Worm (Caenorhabditis elegans) whole organism, L4 larva: ENCODE results near the gene C54D10.3.

Experiments
- D1046.2 ChIP-seq: fragments of 200-800 bp; sonication (Bioruptor generic); IDR thresholded peaks from 2 replicates; pipeline ENCODE4 v1.3.6; 2022; ENCODE audit warnings: missing genetic modification characterization, missing compliant biosample characterization
- F49E8.2 ChIP-seq: sonication (generic microtip); optimal IDR thresholded peaks from 2 replicates; lab custom pipeline; 2016; ENCODE audit warnings: missing compliant biosample characterization, mild to moderate bottlenecking, missing genetic modification characterization, borderline replicate concordance
- R02D3.7 ChIP-seq: fragments of 150-350 bp; sonication (generic microtip); optimal IDR thresholded peaks from 3 replicates; lab custom pipeline; 2014; ENCODE audit warnings: missing biosample characterization, missing genetic modification characterization
- T20F7.1 ChIP-seq: fragments of 200-800 bp; sonication (Bioruptor generic); optimal IDR thresholded peaks from 2 replicates; lab custom pipeline; 2018; ENCODE audit warnings: mild to moderate bottlenecking, missing genetic modification characterization, missing compliant biosample characterization
- Y105C5A.15 ChIP-seq: fragments of 200-800 bp; sonication (Bioruptor generic); IDR thresholded peaks from 2 replicates; pipeline ENCODE4 v1.3.6; 2022; ENCODE audit warnings: missing genetic modification characterization, missing compliant biosample characterization
- Y75B8A.6 ChIP-seq: fragments of 200-800 bp; sonication (Bioruptor generic); IDR thresholded peaks from 2 replicates; pipeline ENCODE4 v1.3.6; 2022; ENCODE audit warnings: missing genetic modification reagents, missing genetic modification characterization, missing compliant biosample characterization
- ZK546.5 ChIP-seq, 2 experiments: sonication (generic microtip); optimal IDR thresholded peaks; 2 replicates each; lab custom pipeline; 2017; ENCODE audit warnings: missing biosample characterization in 2 of 2, missing genetic modification characterization in 2 of 2
- aha-1 ChIP-seq: fragments of 150-350 bp; peaks from one replicate; lab custom pipeline; 2014; ENCODE audit warnings: missing biosample characterization, missing genetic modification characterization
- attf-4 ChIP-seq: sonication (generic microtip); optimal IDR thresholded peaks from 3 replicates; lab custom pipeline; 2017; ENCODE audit warnings: missing biosample characterization, missing genetic modification characterization
- ceh-20 ChIP-seq: fragments of 200-800 bp; sonication (Bioruptor generic); IDR thresholded peaks from 2 replicates; pipeline ENCODE4 v1.3.6; 2022; ENCODE audit warnings: missing genetic modification reagents, missing genetic modification characterization, missing compliant biosample characterization
- daf-12 ChIP-seq: fragments of 150-350 bp; optimal IDR thresholded peaks from 2 replicates; lab custom pipeline; 2014; ENCODE audit warnings: missing biosample characterization, missing genetic modification reagents, missing genetic modification characterization
- daf-19 ChIP-seq: fragments of 200-800 bp; sonication (Bioruptor generic); conservative IDR thresholded peaks from 2 replicates; pipeline ENCODE4 v1.3.6; 2022; ENCODE audit warnings: missing genetic modification characterization, missing compliant biosample characterization
- daf-8 ChIP-seq: fragments of 200-800 bp; sonication (Bioruptor generic); IDR thresholded peaks from 2 replicates; pipeline ENCODE4 v1.3.6; 2022; ENCODE audit warnings: missing genetic modification characterization, missing compliant biosample characterization
- dmd-6 ChIP-seq: fragments of 200-800 bp; sonication (Bioruptor generic); IDR thresholded peaks from 2 replicates; pipeline ENCODE4 v1.3.6; 2022; ENCODE audit warnings: missing genetic modification reagents, missing genetic modification characterization, missing compliant biosample characterization
- dmd-8 ChIP-seq: fragments of 200-800 bp; sonication (Bioruptor generic); IDR thresholded peaks from 2 replicates; pipeline ENCODE4 v1.3.6; 2022; ENCODE audit warnings: missing genetic modification characterization, missing compliant biosample characterization
- dmd-9 ChIP-seq: fragments of 200-800 bp; sonication (Bioruptor generic); IDR thresholded peaks from 2 replicates; pipeline ENCODE4 v1.3.6; 2022; ENCODE audit warnings: missing genetic modification reagents, missing genetic modification characterization, missing compliant biosample characterization
- dve-1 ChIP-seq: sonication (generic microtip); optimal IDR thresholded peaks from 2 replicates; lab custom pipeline; 2017; ENCODE audit warnings: antibody characterized with exemption, mild to moderate bottlenecking, missing genetic modification characterization, missing compliant biosample characterization; ENCODE audit not compliant: insufficient read depth
- fkh-10 ChIP-seq: fragments of 150-350 bp; optimal IDR thresholded peaks from 2 replicates; lab custom pipeline; 2014; ENCODE audit warnings: missing biosample characterization, missing genetic modification reagents, missing genetic modification characterization
- fos-1 ChIP-seq: fragments of 150-350 bp; optimal IDR thresholded peaks from 2 replicates; lab custom pipeline; 2014; ENCODE audit warnings: missing biosample characterization, missing genetic modification characterization
- gei-8 ChIP-seq: fragments of 200-800 bp; sonication (Bioruptor generic); optimal IDR thresholded peaks from 2 replicates; lab custom pipeline; 2018; ENCODE audit warnings: mild to moderate bottlenecking, missing genetic modification characterization, missing compliant biosample characterization
- hlh-11 ChIP-seq: fragments of 200-800 bp; sonication (Bioruptor generic); optimal IDR thresholded peaks from 2 replicates; lab custom pipeline; 2018; ENCODE audit warnings: mild to moderate bottlenecking, missing genetic modification characterization, missing compliant biosample characterization
- hlh-30 ChIP-seq: sonication (generic microtip); optimal IDR thresholded peaks from 2 replicates; lab custom pipeline; 2017; ENCODE audit warnings: antibody characterized with exemption, mild to moderate bottlenecking, missing genetic modification characterization, missing compliant biosample characterization; ENCODE audit not compliant: insufficient read depth
- lin-13 ChIP-seq: fragments of 150-350 bp; optimal IDR thresholded peaks from 2 replicates; lab custom pipeline; 2014; ENCODE audit warnings: missing biosample characterization, missing genetic modification reagents, missing genetic modification characterization
- lin-29 ChIP-seq: fragments of 200-800 bp; sonication (Bioruptor generic); IDR thresholded peaks from 2 replicates; pipeline ENCODE4 v1.3.6; 2022; ENCODE audit warnings: missing genetic modification reagents, missing genetic modification characterization, missing compliant biosample characterization
- lin-39 ChIP-seq: fragments of 150-350 bp; optimal IDR thresholded peaks from 2 replicates; lab custom pipeline; 2014; ENCODE audit warnings: missing biosample characterization, missing genetic modification reagents, missing genetic modification characterization
- lsy-2 ChIP-seq, 2 experiments: fragments of 150-350 bp in 1 of 2; sonication (generic microtip) in 1 of 2; optimal IDR thresholded peaks; 2 replicates each; lab custom pipeline; 2014 to 2017; ENCODE audit warnings: missing biosample characterization in 2 of 2, missing genetic modification characterization in 2 of 2
- madf-9 ChIP-seq: fragments of 200-800 bp; sonication (Bioruptor generic); conservative IDR thresholded peaks from 2 replicates; pipeline ENCODE4 v1.3.6; 2022; ENCODE audit warnings: missing genetic modification reagents, missing genetic modification characterization, missing compliant biosample characterization
- mdl-1 ChIP-seq, 2 experiments: fragments of 150-350 bp in 1 of 2; sonication (generic microtip) in 1 of 2; optimal IDR thresholded peaks; 2 replicates each; lab custom pipeline; 2014 to 2017; ENCODE audit warnings: missing biosample characterization in 2 of 2, missing genetic modification characterization in 2 of 2
- mxl-3 ChIP-seq: fragments of 200-800 bp; sonication (Bioruptor generic); optimal IDR thresholded peaks from 2 replicates; lab custom pipeline; 2018; ENCODE audit warnings: mild to moderate bottlenecking, missing genetic modification characterization, missing compliant biosample characterization
- nhr-102 ChIP-seq: sonication (generic microtip); optimal IDR thresholded peaks from 2 replicates; lab custom pipeline; 2016; ENCODE audit warnings: mild to moderate bottlenecking, missing genetic modification characterization, moderate library complexity, missing compliant biosample characterization
- nhr-25 ChIP-seq: sonication (generic microtip); optimal IDR thresholded peaks from 2 replicates; lab custom pipeline; 2017; ENCODE audit warnings: missing genetic modification characterization, mild to moderate bottlenecking, missing compliant biosample characterization, antibody characterized with exemption, moderate library complexity, borderline replicate concordance; ENCODE audit not compliant: insufficient read depth
- nhr-28 ChIP-seq: fragments of 150-350 bp; optimal IDR thresholded peaks from 2 replicates; lab custom pipeline; 2014; ENCODE audit warnings: missing biosample characterization, missing genetic modification characterization
- pha-4 ChIP-seq, 2 experiments: fragments of 150-350 bp in 1 of 2; fragments of 200-800 bp in 1 of 2; sonication (Bioruptor generic) in 1 of 2; IDR thresholded peaks in 1 of 2; optimal IDR thresholded peaks in 1 of 2; 2 replicates each; pipeline versions ENCODE4 v1.3.6 to Lab custom; 2014 to 2022; ENCODE audit warnings: missing genetic modification characterization in 2 of 2, missing genetic modification reagents in 2 of 2, missing biosample characterization in 1 of 2, missing compliant biosample characterization in 1 of 2
- pqm-1 ChIP-seq: sonication (generic microtip); optimal IDR thresholded peaks from 2 replicates; lab custom pipeline; 2017; ENCODE audit warnings: missing biosample characterization, missing genetic modification characterization
- sdz-12 ChIP-seq: fragments of 200-800 bp; sonication (Bioruptor generic); optimal IDR thresholded peaks from 2 replicates; lab custom pipeline; 2018; ENCODE audit warnings: mild to moderate bottlenecking, missing genetic modification characterization, missing compliant biosample characterization
- tra-1 ChIP-seq: fragments of 200-800 bp; sonication (Bioruptor generic); IDR thresholded peaks from 2 replicates; pipeline ENCODE4 v1.3.6; 2022; ENCODE audit warnings: missing genetic modification reagents, missing genetic modification characterization, missing compliant biosample characterization
- unc-39 ChIP-seq: sonication (generic microtip); optimal IDR thresholded peaks from 2 replicates; lab custom pipeline; 2017; ENCODE audit warnings: missing biosample characterization, missing genetic modification characterization
- unc-62 ChIP-seq, 3 experiments: fragments of 150-350 bp in 1 of 3; sonication (generic microtip); optimal IDR thresholded peaks in 2 of 3; peaks in 1 of 3; 1 replicate in 1 of 3; 2 replicates in 2 of 3; lab custom pipeline; 2014 to 2017; ENCODE audit warnings: missing biosample characterization in 3 of 3, missing genetic modification characterization in 3 of 3, missing genetic modification reagents in 3 of 3, missing genotype in 1 of 3
- vab-7 ChIP-seq: fragments of 200-800 bp; sonication (Bioruptor generic); IDR thresholded peaks from 2 replicates; pipeline ENCODE4 v1.3.6; 2022; ENCODE audit warnings: missing genetic modification reagents, missing genetic modification characterization, missing compliant biosample characterization
- zag-1 ChIP-seq: fragments of 150-350 bp; optimal IDR thresholded peaks from 2 replicates; lab custom pipeline; 2014; ENCODE audit warnings: missing biosample characterization, missing genetic modification characterization
- ztf-11 ChIP-seq: fragments of 150-350 bp; optimal IDR thresholded peaks from 2 replicates; lab custom pipeline; 2014; ENCODE audit warnings: missing biosample characterization, missing genetic modification characterization
- ztf-7 ChIP-seq: fragments of 150-350 bp; optimal IDR thresholded peaks from 2 replicates; lab custom pipeline; 2014; ENCODE audit warnings: missing biosample characterization, missing genetic modification characterization

C54D10.3 gene

DNA sequence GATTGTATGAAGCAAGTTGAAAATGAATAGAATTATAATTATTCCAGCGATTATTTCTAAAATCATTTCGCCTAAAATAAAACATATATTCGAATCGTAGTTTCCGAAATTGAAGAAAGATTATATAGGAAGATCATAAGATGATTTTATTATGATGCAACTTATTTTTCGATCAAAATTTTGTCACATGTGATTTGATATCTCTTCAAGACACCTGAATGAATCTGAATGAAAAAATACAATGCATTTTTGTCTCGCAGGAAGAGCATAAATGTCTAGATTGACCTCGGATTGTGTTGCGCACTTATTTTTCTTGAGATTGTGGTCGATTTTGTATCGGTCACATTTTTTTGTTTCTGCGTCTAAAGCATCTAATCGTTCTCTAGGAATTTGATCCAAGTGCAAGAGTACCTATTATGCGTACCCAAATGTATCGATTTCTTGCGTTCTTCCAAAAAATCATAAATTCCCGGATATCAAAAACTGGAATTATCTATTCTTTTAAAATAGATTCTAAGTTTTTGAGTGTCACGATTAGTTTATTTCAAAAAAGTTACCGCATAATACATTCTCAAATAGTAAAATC, 7.9 kb upstream of the C54D10.3 start, which contains the start of gene hrg-2 (continued):
- TF ChIP-seq ztf-11 (tag; lab: Kevin White, UChicago) (no peak), ztf-7 (tag; lab: Kevin White, UChicago) (peak; percentile 93), unc-39 (no peak)

DNA sequence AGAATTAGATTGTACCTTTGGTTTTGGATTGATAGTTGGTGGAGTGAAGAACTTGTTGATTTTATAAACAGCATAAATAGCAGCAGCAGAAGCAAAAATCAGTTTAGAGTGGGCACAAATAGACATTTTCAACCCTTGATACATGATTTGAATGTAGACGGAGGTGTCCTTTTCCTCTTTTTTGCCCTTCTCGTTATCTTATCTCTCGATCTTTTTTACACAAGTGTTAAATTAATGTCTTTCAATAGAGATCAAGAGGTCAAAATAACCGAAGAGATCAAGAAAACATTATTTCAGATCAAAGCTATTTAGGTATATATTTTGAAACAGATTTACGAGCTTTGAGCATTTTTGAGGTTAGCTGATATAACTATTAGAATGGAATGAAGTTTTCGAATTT, 6.5 kb upstream of the C54D10.3 start, which contains the start of gene cdr-7:
TSS of gene cdr-7 (minus strand) at position 205 of the 400 bp plus-strand sequence.
- TF ChIP-seq Y75B8A.6 (GFP tag; lab: Robert Waterston, UW) (no peak), nhr-28 (tag; lab: Kevin White, UChicago) (peak; percentile 13)

DNA sequence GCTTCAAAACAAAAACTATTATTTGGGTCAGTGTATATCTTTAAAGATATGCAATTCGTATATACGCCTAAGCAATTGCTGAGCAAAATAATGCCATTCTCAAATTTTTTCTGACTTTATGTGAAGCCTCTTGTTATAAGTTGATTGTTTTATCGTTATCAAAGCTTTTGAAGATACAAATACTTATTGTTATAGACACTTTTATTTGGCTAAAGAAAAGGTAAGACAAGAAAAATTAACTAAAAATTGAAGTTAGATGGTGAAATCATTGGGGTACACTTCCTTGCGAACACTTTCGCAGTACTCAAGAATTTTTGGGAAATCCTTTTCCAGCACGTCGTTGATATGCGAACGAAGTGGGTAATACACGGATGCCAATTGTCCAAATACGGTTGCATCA, 6.1 kb upstream of the C54D10.3 start:
- TF ChIP-seq pha-4 (GFP tag; IDR thresholded peaks at IDR 0.05; lab: Robert Waterston, UW) = no peak
- no peak for TF ChIP-seq pha-4 (tag; optimal IDR thresholded peaks at IDR 0.05; lab: Kevin White, UChicago)
- no peak for TF ChIP-seq zag-1 (tag; lab: Kevin White, UChicago)
- no peak for TF ChIP-seq R02D3.7
- no peak for TF ChIP-seq F49E8.2 (tag; lab: Kevin White, UChicago)
- TF ChIP-seq nhr-25 (tag; lab: Kevin White, UChicago) = no peak
- peak in 1 of 2 experiments; percentile 80 for TF ChIP-seq unc-62 (GFP tag; optimal IDR thresholded peaks at IDR 0.05 in 1 of 2; lab: Kevin White, UChicago)
- TF ChIP-seq unc-62 (tag; optimal IDR thresholded peaks at IDR 0.05; lab: Kevin White, UChicago) = no peak
- no peak for TF ChIP-seq dmd-9 (GFP tag; lab: Robert Waterston, UW)
- no peak for TF ChIP-seq dmd-8 (GFP tag; lab: Robert Waterston, UW)

DNA sequence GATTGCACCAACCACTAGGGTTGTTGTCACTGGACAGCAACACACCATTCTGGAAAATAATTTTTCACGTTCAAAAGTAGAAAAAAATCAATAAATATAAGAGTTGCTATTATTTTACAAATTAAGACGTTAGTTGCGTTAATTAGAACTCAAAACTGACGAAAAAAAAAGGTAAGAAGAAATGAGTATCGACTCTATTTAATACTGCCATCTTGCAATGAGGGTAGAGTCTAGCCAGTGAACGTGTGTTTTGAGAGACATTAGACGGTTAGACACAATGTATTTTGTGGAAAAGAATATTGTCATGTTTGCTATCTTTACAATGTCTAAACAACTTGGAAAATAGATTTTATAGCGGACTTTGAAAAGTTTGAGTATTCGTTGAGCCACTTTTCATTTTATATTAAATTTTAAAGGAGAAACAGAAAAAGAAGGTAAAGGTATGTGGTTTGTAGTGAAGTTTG, 4.7 kb upstream of the C54D10.3 start, which contains the start of gene cdr-6:
TSS of gene cdr-6 (minus strand) at position 51 of the 464 bp plus-strand sequence.
- TF ChIP-seq aha-1 (tag; lab: Kevin White, UChicago) (no peak), ztf-7 (tag; lab: Kevin White, UChicago) (no peak), ZK546.5 (tag; optimal IDR thresholded peaks at IDR 0.05; lab: Kevin White, UChicago) (no peak), T20F7.1 (peak; percentile 18), hlh-30 (peak; percentile 17), pqm-1 (tag; lab: Kevin White, UChicago) (no peak), lin-13 (GFP tag; lab: Kevin White, UChicago) (no peak), hlh-11 (tag; lab: Kevin White, UChicago) (peak; percentile 26), lin-29 (GFP tag; lab: Robert Waterston, UW) (no peak), daf-12 (tag; lab: Kevin White, UChicago) (no peak), dmd-9 (GFP tag; lab: Robert Waterston, UW) (no peak), vab-7 (GFP tag; lab: Robert Waterston, UW) (no peak), Y105C5A.15 (GFP tag; lab: Robert Waterston, UW) (no peak), D1046.2 (GFP tag; lab: Robert Waterston, UW) (no peak), fkh-10 (no peak), mxl-3 (GFP tag; lab: Kevin White, UChicago) (no peak), ceh-20 (no peak), dmd-8 (GFP tag; lab: Robert Waterston, UW) (no peak), Y75B8A.6 (GFP tag; lab: Robert Waterston, UW) (no peak), zag-1 (tag; lab: Kevin White, UChicago) (no peak), unc-62 (GFP tag; optimal IDR thresholded peaks at IDR 0.05 in 1 of 2; lab: Kevin White, UChicago) (peak in 1 of 2 experiments; percentile 83), unc-62 (tag; optimal IDR thresholded peaks at IDR 0.05; lab: Kevin White, UChicago) (no peak), fos-1 (tag; lab: Kevin White, UChicago) (no peak), R02D3.7 (no peak), lsy-2 (tag; optimal IDR thresholded peaks at IDR 0.05; lab: Kevin White, UChicago) (no peak), dmd-6 (peak; percentile 51), unc-39 (no peak), tra-1 (GFP tag; lab: Robert Waterston, UW) (no peak), lin-39 (tag; lab: Kevin White, UChicago) (no peak), sdz-12 (no peak), attf-4 (tag; lab: Kevin White, UChicago) (no peak), mdl-1 (tag; optimal IDR thresholded peaks at IDR 0.05; lab: Kevin White, UChicago) (peak in 1 of 2 experiments; percentile 24), daf-8 (no peak), dve-1 (tag; lab: Kevin White, UChicago) (peak; percentile 45), madf-9 (GFP tag; lab: Robert Waterston, UW) (no peak), daf-19 (GFP tag; lab: Robert Waterston, UW) (no peak), gei-8 (GFP tag; lab: Kevin White, UChicago) (no peak), nhr-102 (tag; lab: Kevin White, UChicago) (peak; percentile 34)
